Fruit fly (Drosophila melanogaster) S2 (cell line): ENCODE results near the gene Srp9.

ENCODE experiments used
- CG8478 ChIP-seq: fragments of >200 bp; optimal IDR thresholded peaks from 2 replicates; lab custom pipeline; 2018
- CTCF ChIP-seq, 2 experiments: fragments of >200 bp; optimal IDR thresholded peaks; 2 replicates each; lab custom pipeline; 2018

DNA sequence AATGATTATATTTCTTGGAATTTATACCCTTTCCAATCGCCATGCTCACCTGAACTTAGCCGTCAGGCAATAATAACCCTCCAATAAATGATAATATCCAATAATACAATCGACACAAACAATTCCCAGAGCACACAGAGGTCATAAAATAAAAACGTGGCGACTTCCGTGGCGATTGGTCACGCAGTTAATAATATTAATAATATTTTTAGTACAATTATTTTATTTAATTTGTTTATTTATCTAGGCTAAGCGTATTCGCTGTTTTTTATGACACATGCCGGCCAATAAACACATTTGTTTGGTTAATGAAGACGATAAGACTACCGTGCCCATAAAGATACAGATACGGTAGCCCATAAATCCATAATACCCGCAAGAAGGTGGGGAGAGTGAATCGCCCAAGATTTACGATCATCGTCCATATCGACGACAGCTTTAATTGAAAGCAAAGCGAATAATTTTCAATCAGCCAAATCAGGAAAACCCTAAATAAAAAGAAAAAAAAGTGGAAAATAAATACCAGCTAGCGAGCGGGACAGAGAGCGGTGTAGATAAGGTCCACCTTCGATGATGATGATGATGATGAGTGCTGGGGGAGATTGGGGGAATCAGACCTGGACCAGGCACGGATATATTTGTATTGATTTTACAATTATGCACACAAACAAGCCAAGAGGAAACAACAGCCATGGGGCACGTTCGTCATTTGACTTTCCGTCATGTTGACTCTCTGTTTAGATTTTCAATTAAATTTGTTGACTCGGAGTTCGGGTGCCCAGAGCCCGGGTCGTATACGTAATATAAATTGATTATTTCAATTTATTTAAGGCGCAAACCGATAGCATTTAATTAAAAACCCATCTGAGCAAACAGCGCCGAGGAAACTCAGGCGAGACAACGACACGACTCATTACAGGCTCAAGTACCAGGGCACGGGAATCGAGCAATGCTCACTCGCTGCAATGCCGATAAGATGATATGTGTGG, 24.8 kb downstream of the Srp9 start:
- TF ChIP-seq CG8478 (lab: Kevin White, UChicago), result no peak
- no peak for TF ChIP-seq CTCF (optimal IDR thresholded peaks at IDR 0.05; lab: Kevin White, UChicago)
